Worm (Caenorhabditis elegans): ENCODE results near the gene cpl-1.

DNA sequence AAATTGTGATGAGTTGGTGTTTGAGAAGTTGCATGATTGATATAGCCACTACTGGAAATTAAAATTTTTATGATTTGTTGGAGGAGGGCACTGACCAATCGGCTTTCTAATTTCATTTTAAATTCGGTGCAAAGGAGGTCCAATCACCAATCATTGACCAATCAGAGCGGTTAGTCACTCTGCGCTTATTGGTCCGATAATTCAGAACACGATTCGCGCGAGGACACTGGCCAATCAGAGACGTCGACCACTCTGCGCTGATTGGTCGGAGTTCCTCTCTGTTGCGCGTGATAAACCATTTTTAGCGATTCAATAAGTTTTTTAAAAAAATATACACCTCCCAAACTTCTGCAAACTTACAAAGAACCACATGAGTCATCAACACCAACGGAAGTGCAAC, 4.7 kb upstream of the cpl-1 start:
- no peak for TF ChIP-seq ama-1 (optimal IDR thresholded peaks at IDR 0.05)
- no peak for TF ChIP-seq hnd-1 (tag; optimal IDR thresholded peaks at IDR 0.05)
- TF ChIP-seq ets-7 (tag; optimal IDR thresholded peaks at IDR 0.05), result no peak
- TF ChIP-seq ceh-13 (GFP tag; optimal IDR thresholded peaks at IDR 0.05), result no peak
- TF ChIP-seq aly-1 (tag; optimal IDR thresholded peaks at IDR 0.05), result no peak
- TF ChIP-seq tra-4 (tag; optimal IDR thresholded peaks at IDR 0.05), result no peak
- TF ChIP-seq flt-1 (GFP tag; IDR thresholded peaks at IDR 0.05), result no peak
- TF ChIP-seq scrt-1 (GFP tag; IDR thresholded peaks at IDR 0.05), result no peak
- TF ChIP-seq hmbx-1 (tag; optimal IDR thresholded peaks at IDR 0.05), result no peak
- TF ChIP-seq B0310.2 (tag; optimal IDR thresholded peaks at IDR 0.05), result no peak
- no peak for TF ChIP-seq sea-1 (GFP tag; conservative IDR thresholded peaks at IDR 0.05)
- TF ChIP-seq tbx-11 (GFP tag; IDR thresholded peaks at IDR 0.05), result no peak
- TF ChIP-seq hmg-4 (GFP tag; optimal IDR thresholded peaks at IDR 0.05), result no peak

Measured in whole organism, early embryonic.